Worm (Caenorhabditis elegans) whole organism, dauer: ENCODE results near the gene rab-21.

Experiments used
- unc-62 ChIP-seq: sonication (generic microtip); optimal IDR thresholded peaks from 2 replicates; lab custom pipeline; 2017; ENCODE audit warnings: missing biosample characterization, missing genetic modification reagents, missing genetic modification characterization

rab-21 gene

DNA sequence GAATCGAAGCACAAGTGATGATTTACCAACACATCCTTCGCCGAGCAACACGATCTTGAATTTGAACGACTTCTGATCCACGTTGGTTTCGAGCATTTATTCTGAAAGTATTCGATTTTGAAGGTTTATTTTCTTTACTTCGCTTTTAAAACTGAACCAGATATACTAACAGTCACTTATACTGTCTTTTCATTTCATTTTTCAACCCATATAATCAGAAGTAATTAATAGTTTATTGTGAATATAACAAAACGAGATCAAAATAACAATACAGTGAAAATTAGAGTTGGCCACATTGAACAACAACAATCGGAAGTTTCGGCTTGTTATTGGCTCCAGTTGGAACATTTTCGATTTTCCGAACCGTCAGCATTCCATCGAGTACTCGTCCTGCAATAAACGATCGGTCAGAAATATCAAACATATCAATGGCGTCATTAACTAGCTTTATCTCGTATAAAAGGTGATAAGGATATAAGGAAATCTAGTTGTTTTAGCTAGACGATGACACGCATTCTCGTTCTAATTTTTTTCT, at the start of gene rab-21, which contains the start of gene T01B7.13:
Gene rab-21, minus strand, starts transcription at position 101 of the 535 bp plus-strand sequence.
Gene T01B7.13, plus strand, starts transcription at position 485 of the 535 bp plus-strand sequence.
- no peak for TF ChIP-seq unc-62 (GFP tag; lab: Kevin White, UChicago)

DNA sequence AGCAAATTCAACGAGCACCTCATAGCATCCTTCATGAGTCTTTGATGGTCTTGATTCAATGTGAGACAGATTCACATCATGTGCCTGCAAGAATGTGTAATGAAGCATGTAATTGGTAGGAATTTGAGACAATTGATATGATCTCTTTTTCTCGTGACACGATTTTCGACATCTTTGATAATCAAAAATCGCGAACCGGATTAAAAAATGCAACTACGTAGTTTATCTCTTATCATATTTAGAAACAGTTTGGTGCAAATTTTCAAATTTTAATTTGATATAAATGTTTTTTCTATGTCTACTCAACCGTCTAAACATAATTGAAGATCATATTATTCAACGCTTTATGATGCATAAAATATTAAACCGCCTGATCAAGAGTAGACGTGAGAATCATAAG, 49.5 kb upstream of the rab-21 start:
- TF ChIP-seq unc-62 (GFP tag; lab: Kevin White, UChicago) = no peak

DNA sequence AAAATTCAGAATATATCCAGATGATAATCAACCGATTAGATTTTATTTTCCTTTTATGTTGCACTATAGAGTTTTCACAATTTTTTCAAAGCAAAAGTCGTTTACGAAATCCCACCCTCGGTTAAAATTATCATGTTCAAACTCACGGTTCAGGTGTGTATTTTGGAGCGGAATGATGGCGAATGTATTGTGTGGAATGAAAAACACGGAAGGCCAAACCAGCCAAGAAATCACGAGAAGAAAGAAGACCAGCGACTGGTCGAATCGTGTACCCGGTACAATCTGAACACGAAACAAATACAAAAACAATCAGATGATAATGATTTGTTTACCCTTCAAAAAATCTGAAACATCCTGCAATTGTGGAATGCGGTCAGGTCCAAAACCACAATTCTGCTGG, 48.6 kb upstream of the rab-21 start:
- no peak for TF ChIP-seq unc-62 (GFP tag; lab: Kevin White, UChicago)

DNA sequence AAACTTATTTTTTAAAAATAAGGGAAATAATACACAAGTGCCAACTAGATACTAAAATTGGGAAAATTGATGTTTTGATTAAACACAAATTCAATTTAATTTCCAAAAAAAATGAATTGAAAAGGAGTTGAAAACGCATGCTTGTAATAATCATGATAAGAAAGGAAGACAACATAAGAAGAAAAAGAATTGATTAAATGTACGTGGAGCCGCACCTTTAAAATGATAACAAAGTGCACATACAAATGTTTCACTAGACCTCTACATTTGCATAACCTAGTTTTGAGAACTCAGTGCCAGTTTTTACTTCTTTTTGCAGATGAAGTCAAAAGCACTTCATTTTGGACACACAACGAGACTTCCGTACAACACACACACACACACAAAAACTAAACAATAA, 46.9 kb upstream of the rab-21 start:
- TF ChIP-seq unc-62 (GFP tag; lab: Kevin White, UChicago) = no peak

DNA sequence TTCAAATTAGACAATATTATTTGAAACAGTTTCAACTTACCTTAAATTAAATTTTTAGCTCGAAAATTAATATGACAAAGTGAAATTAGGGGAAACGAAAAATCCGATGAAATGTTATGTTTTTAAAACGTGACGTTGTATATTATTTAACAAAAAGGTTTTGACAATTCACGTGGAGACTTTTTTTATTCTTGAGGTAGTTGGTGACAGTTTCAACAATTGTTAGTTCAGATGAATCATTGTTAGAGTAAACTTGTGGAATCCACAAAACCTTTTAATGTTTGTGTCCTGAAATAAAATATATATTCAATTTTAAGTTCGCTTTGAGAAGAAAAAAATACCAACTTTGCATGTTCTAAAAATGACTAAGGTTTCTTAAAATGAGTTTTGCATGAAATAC, 44.7 kb upstream of the rab-21 start, which contains the start of gene fut-1:
Gene fut-1, minus strand, starts transcription at position 101 of the 400 bp plus-strand sequence.
- TF ChIP-seq unc-62 (GFP tag; lab: Kevin White, UChicago) = no peak

DNA sequence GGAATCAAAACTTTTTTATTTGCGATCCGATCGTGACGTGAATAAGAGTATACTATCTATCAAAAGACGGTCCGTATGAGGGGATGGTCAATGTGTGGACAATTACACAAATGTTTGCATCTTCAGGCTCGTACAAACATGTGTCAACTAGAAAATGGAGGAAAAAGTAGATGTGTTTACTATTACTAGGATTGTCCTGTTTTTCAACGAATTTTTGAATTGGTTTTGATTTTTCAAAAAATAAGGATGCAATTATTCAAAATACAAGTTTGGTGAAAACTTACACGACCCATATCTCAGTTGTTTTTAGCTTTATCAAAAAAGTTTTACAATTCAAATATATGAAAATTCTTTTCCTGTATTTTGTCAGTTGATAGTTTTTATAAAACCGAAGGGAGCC, 40.5 kb upstream of the rab-21 start, which contains the start of gene K08F8.7:
Gene K08F8.7, minus strand, starts transcription at position 101 of the 400 bp plus-strand sequence.
- TF ChIP-seq unc-62 (GFP tag; lab: Kevin White, UChicago) = no peak

DNA sequence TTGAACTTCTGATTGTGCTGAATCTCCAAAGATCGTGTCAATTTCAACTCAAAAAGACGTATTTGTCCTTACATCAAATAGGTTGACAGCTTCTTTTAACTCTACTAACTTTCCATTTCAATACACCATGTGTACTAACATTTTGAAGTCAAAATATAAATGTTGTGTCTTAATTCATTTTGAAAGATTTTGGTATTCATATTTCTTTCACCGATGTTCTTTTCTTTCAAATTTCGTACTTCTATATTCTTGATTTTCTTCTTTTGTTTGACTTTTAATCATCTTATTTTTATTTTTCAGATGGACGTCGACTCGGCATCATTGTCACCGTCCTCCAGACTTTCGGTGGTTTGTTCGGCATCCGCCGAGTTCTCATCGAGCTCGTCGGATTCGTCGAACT, 36.9 kb upstream of the rab-21 start, which contains the start of gene atf-2:
Gene atf-2, plus strand, starts transcription at position 301 of the 400 bp plus-strand sequence.
- no peak for TF ChIP-seq unc-62 (GFP tag; lab: Kevin White, UChicago)

DNA sequence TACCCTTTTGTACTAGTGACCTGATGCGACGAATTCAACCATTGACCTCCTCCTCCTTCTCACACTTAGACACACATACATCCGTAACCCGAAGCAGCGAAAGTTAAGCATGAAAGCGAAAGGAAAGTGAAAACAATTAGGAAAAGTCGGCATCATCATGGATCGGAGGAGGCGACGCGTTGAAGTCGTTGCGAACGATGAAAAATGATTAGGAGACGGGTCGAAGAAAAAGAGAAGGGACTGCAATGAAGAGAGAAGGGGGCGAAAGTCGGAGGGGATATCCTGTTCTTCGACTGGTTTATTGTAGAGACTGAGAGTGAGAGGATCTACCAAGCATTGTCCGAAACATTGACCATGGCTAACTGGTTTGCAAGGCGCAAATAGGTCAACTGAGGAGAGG, 36.2 kb upstream of the rab-21 start:
- no peak for TF ChIP-seq unc-62 (GFP tag; lab: Kevin White, UChicago)

DNA sequence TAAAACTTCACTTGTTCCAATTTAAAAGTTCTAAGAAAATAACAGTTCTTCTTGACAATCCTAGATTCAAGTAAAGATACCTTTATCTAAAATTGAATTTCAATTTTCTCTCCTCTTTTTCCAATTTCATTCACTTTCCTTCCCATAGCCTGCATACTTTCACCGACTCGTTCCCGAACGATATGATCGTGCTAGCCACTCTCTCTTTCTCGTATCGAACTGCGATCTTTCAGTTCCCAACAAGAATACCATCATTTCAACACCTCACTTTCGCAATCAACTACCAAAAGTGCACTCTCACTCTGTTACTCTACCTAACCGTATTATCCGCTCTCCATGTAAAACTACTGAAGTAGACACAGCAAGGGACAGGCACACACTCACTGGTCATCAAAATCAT, 35.2 kb upstream of the rab-21 start:
- no peak for TF ChIP-seq unc-62 (GFP tag; lab: Kevin White, UChicago)

DNA sequence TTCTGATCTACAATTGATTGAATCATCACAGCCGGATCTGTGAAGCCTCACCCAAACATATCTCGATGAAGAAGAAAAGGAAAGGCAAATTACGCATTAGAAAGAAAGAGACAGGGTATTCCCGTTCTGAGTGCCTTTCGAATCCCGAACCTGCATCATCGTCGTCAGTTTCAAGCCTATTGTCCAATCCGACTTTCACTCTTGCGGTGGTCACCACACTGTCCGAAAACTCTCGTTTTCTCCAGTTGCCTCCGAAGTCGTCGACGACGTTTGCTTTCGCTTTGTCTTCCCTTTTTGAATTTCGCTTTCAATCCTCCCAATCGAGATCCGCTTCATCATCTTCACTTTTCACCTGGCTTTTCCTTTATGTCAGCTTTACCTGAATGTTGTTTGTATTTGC, 34.3 kb upstream of the rab-21 start:
- TF ChIP-seq unc-62 (GFP tag; lab: Kevin White, UChicago) = no peak

DNA sequence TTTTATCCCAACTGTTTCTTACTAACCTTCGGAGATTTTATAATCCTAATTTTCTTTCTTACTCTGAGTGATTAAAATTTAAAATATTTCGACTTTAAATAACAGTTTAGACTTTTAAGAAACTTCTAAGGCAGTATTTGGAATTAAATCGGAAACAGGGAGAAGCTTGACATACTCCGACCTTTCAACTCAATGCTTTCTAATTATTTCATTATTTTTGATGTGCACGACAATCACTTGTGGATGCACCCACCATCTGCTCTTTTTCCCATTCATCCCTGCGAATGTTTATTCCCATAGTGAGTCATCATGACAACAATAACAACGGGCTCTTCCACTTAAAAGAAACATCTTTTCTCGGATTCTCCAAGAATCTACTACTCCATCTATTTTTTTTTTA, 33.8 kb upstream of the rab-21 start:
- no peak for TF ChIP-seq unc-62 (GFP tag; lab: Kevin White, UChicago)

DNA sequence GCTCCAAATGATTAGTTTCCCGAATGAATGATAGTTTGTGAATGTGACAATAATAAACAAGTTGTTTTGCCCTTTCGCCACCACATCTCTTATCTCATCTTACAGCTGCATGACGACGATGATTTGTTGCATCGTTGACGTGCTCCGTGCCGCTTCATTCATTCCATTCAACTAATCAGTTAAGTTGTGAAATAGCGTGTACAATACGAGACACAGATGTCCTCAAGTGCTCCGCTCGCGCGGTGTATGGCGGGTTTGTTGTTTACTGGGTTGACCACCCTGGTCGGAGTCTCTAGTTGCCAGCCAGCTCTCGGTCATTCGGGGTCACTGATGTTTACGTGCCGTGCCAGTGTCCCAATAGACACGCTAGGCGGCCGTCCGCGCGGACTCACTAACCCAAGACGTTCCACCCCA, 33.1 kb upstream of the rab-21 start:
- no peak for TF ChIP-seq unc-62 (GFP tag; lab: Kevin White, UChicago)

DNA sequence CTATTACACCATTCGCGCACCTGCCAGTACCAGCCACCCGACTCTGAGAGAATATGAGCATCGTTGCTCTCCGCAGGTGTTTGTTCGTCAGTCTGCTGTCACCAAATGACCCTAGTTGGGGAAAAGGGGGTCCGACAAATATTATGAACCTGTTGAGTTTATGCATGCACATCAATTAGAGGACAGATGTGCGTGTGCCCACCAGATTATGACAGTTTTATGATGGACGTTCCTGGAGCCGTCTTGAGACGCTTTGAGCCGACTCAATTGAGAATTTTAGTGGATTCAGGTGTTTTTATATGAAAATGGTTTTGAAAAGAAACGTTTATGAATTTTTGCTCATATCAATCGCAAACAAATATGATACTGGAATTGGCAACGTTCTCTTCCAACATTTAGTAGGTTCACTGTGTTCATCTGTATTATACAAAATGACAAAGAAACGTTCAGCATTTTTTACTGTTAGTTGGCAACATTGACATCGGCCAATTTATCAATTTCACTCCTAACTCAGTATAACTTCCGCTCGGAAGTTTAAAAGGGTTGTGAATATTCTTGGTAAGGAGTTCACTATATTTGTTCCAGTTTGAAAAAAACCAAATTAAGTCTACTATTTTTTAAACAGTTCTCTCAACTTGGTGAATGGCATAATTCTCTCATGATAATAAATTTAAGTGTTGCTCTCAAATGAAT, 32.6 kb upstream of the rab-21 start:
- TF ChIP-seq unc-62 (GFP tag; lab: Kevin White, UChicago) = no peak

DNA sequence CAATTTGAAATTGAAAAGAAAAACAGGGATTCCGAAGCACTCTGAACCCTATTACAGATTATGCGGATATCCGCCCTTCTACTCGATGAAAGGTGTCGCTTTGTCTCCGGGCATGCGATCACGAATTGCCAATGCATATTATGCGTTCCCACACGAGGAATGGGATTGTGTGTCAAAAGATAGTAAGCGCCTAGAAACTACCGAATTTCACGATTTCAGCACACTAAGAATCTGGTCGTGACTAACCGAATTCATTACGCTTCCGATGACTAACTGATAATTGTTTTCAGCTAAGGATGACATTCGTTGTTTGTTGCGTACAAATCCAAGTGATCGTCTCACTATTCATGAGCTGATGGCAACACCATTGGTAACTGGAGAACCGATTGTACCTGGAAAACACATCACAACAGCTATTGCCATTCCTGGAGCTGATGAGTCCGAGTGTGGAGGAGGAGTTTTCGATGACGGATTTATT, 31.5 kb upstream of the rab-21 start:
- no peak for TF ChIP-seq unc-62 (GFP tag; lab: Kevin White, UChicago)

DNA sequence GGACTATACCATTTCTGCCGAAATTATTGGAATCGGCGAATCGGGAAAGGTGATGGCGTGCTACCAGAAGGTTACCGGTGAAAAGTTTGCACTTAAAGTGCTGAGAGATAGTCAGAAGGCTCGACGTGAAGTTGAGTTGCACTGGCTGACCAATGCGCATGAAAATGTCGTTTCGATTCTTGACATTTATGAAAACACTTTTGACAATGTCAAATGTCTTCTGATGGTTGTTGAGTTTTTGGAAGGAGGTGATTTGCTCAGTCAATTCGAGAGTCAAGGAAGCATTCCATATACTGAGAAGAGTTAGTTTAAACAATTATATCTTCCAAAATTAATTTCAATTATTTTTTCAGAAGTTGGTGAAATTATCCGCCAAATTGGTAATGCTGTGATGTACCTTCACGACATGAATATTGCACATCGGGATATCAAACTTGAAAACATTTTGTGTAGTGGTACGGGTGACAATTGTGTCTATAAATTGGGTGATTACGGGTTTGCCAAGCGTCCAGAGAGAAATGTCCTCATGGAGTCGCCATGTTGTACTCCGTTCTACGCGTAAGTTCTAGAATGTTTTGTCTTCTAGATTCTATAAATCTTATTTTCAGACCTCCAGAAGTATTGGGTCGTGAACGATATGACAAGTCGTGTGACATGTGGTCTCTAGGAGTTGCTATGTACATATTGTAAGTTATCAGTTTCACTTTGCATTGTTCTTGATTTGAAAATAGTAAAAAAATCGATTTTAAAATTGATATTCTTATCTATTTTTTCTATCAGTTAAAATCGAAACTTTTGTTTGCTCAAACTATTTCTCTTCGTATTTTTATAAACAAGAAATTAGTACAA, 30.9 kb upstream of the rab-21 start:
- TF ChIP-seq unc-62 (GFP tag; lab: Kevin White, UChicago) = no peak
